Worm (Caenorhabditis elegans) whole organism, midembryonic: ENCODE measurements around the gene C33D3.5.

Source experiments
- ref-1 ChIP-seq: fragments of 200-800 bp; sonication (Bioruptor generic); conservative IDR thresholded peaks from 2 replicates; pipeline ENCODE4 v1.3.6; 2022; ENCODE audit warnings: missing genetic modification reagents, missing genetic modification characterization, missing compliant biosample characterization
- tab-1 ChIP-seq: fragments of 200-800 bp; sonication (Bioruptor generic); IDR thresholded peaks from 2 replicates; pipeline ENCODE4 v1.3.6; 2022; ENCODE audit warnings: missing genetic modification characterization, missing compliant biosample characterization

- TF ChIP-seq tab-1 (GFP tag; lab: Robert Waterston, UW) (no peak), ref-1 (GFP tag; lab: Robert Waterston, UW) (no peak)
Observed at ce11 chrX:10444705-10445104, 46.4 kb upstream of the C33D3.5 start, which contains the start of gene C39B10.4.
